Fruit fly (Drosophila melanogaster): ENCODE measurements around the gene TM9SF2.

DNA sequence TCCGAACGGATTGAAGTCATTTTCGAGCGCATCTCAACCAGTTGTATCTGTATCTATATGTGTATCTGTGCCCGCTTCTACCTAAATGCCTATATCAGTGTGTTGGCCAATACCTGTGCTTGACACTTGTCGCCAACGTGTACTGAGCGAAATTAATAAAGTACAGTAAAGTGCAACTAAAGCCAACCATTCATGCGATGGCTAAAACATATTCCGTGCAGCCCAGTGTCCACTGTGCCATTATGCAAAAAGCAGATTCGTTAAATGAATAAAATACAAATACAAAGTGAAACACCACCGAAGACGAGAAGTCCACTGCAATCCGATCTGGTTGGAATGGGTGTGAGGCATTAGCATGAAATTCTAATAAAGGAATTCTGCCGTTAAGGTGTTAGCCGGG lies 39.0 kb downstream of the TM9SF2 start:
- no peak for TF ChIP-seq toe (GFP tag; optimal IDR thresholded peaks at IDR 0.05)
- no peak for TF ChIP-seq ovo (GFP tag; optimal IDR thresholded peaks at IDR 0.05)
- no peak for TF ChIP-seq CG11617 (GFP tag; optimal IDR thresholded peaks at IDR 0.05)
- TF ChIP-seq cic (GFP tag; optimal IDR thresholded peaks at IDR 0.05): no peak
